Worm (Caenorhabditis elegans) whole organism, early embryonic: ENCODE measurements around the gene F14D2.15.

Experiments
- B0310.2 ChIP-seq: sonication (generic microtip); optimal IDR thresholded peaks from 2 replicates; lab custom pipeline; 2016; ENCODE audit warnings: mild to moderate bottlenecking, missing genetic modification characterization, missing compliant biosample characterization
- F13C5.2 ChIP-seq: sonication (generic microtip); optimal IDR thresholded peaks from 2 replicates; lab custom pipeline; 2017; ENCODE audit warnings: mild to moderate bottlenecking, missing genetic modification characterization, inconsistent platforms, missing compliant biosample characterization
- aly-1 ChIP-seq: sonication (generic microtip); optimal IDR thresholded peaks from 2 replicates; lab custom pipeline; 2016; ENCODE audit warnings: missing genetic modification characterization, missing compliant biosample characterization
- ama-1 ChIP-seq: fragments of 150-350 bp; optimal IDR thresholded peaks from 2 replicates; lab custom pipeline; 2014
- ceh-13 ChIP-seq: fragments of 200-800 bp; sonication (Bioruptor generic); optimal IDR thresholded peaks from 2 replicates; lab custom pipeline; 2018; ENCODE audit warnings: mild to moderate bottlenecking, missing genetic modification characterization, missing compliant biosample characterization
- ceh-36 ChIP-seq: sonication (generic microtip); optimal IDR thresholded peaks from 2 replicates; lab custom pipeline; 2016; ENCODE audit warnings: missing genetic modification characterization, inconsistent platforms, missing compliant biosample characterization
- ets-7 ChIP-seq: sonication (generic microtip); optimal IDR thresholded peaks from 2 replicates; lab custom pipeline; 2016; ENCODE audit warnings: missing genotype, missing genetic modification characterization, missing compliant biosample characterization
- flt-1 ChIP-seq: fragments of 200-800 bp; sonication (Bioruptor generic); IDR thresholded peaks from 2 replicates; pipeline ENCODE4 v1.3.6; 2022; ENCODE audit warnings: missing genetic modification characterization, missing compliant biosample characterization
- hmbx-1 ChIP-seq: sonication (generic microtip); optimal IDR thresholded peaks from 2 replicates; lab custom pipeline; 2016; ENCODE audit warnings: mild to moderate bottlenecking, missing genetic modification characterization, missing compliant biosample characterization
- hmg-4 ChIP-seq: fragments of 200-800 bp; sonication (Bioruptor generic); optimal IDR thresholded peaks from 2 replicates; lab custom pipeline; 2018; ENCODE audit warnings: mild to moderate bottlenecking, missing genetic modification characterization, missing compliant biosample characterization
- hnd-1 ChIP-seq: sonication (generic microtip); optimal IDR thresholded peaks from 2 replicates; lab custom pipeline; 2016; ENCODE audit warnings: missing genetic modification characterization, missing compliant biosample characterization
- pes-1 ChIP-seq: fragments of 200-800 bp; sonication (Bioruptor generic); IDR thresholded peaks from 2 replicates; pipeline ENCODE4 v1.3.6; 2022; ENCODE audit warnings: missing genetic modification reagents, missing genetic modification characterization, missing compliant biosample characterization
- scrt-1 ChIP-seq: fragments of 200-800 bp; sonication (Bioruptor generic); IDR thresholded peaks from 2 replicates; pipeline ENCODE4 v1.3.6; 2022; ENCODE audit warnings: missing genetic modification characterization, missing compliant biosample characterization
- sea-1 ChIP-seq: fragments of 200-800 bp; sonication (Bioruptor generic); conservative IDR thresholded peaks from 2 replicates; pipeline ENCODE4 v1.3.6; 2022; ENCODE audit warnings: missing genetic modification characterization, missing compliant biosample characterization
- tbx-11 ChIP-seq: fragments of 200-800 bp; sonication (Bioruptor generic); IDR thresholded peaks from 2 replicates; pipeline ENCODE4 v1.3.6; 2022; ENCODE audit warnings: missing genetic modification characterization, missing compliant biosample characterization
- tbx-37 ChIP-seq: fragments of 200-800 bp; sonication (Bioruptor generic); conservative IDR thresholded peaks from 2 replicates; pipeline ENCODE4 v1.3.6; 2022; ENCODE audit warnings: missing genetic modification reagents, missing genetic modification characterization, missing compliant biosample characterization
- tra-4 ChIP-seq: sonication (generic microtip); optimal IDR thresholded peaks from 2 replicates; lab custom pipeline; 2017; ENCODE audit warnings: missing genetic modification characterization, missing compliant biosample characterization

Gene F14D2.15

ce11 chrII:3343714-3344113, at the start of gene F14D2.15:
Gene F14D2.15 (minus strand): TSS chrII:3343814.
- no peak for TF ChIP-seq ets-7 (tag; lab: Kevin White, UChicago)
- no peak for TF ChIP-seq ceh-13 (GFP tag; lab: Kevin White, UChicago)
- TF ChIP-seq pes-1, result no peak
- TF ChIP-seq hnd-1 (tag; lab: Kevin White, UChicago), result no peak
- no peak for TF ChIP-seq scrt-1 (GFP tag; lab: Robert Waterston, UW)
- no peak for TF ChIP-seq hmbx-1
- no peak for TF ChIP-seq ama-1
- TF ChIP-seq F13C5.2 (tag; lab: Kevin White, UChicago), result no peak
- TF ChIP-seq sea-1, result no peak

DNA sequence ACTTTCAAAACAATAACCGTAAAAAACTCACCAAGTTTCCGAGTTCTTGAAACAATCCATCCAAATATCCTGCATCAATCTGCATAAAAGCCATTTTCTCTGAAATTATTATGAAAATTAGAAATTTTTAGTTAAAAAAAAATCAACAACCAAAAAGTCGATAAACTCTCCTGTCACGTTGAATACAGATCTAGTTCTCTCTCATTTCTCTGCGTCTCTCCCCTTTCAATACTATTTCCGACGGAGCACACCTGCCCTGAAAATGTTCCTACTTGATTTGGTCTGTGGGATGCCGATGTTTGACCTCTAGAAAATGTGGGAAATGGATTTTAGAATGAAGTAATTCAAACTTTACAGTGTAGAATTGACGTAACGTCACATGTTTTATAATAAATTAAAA, 43.9 kb upstream of the F14D2.15 start, which contains the start of gene T06D4.6:
Gene T06D4.6 (minus strand): TSS at position 101 of the 400 bp plus-strand sequence.
- TF ChIP-seq tbx-37, result no peak
- no peak for TF ChIP-seq ceh-13 (GFP tag; lab: Kevin White, UChicago)
- TF ChIP-seq ets-7 (tag; lab: Kevin White, UChicago), result no peak
- no peak for TF ChIP-seq sea-1
- TF ChIP-seq hmbx-1, result no peak

DNA sequence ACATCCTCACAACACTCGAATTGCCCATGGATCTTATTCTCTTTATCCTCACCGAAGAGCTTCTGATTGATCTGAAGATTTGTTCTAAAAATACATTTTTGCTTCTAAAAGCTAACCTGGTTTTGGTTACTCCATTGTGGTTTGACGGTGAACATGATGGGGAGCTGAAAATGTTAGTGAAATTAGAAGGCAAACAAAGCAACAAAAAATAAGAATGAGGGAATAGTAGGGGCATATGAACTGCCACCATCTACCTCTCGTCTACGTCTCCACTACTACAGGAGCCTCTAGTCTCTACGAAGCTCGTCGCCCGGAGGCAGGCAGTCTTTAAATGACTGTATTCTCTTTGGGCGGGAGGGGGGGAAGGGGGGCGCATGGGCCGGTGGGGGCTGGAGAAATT, 42.1 kb upstream of the F14D2.15 start, which contains the start of gene T06D4.2:
Gene T06D4.2 (minus strand): TSS at position 170 of the 400 bp plus-strand sequence.
- no peak for TF ChIP-seq ceh-13 (GFP tag; lab: Kevin White, UChicago)
- no peak for TF ChIP-seq ets-7 (tag; lab: Kevin White, UChicago)
- TF ChIP-seq hnd-1 (tag; lab: Kevin White, UChicago), result no peak
- no peak for TF ChIP-seq ceh-36 (tag; lab: Kevin White, UChicago)
- no peak for TF ChIP-seq aly-1 (tag; lab: Kevin White, UChicago)
- no peak for TF ChIP-seq tbx-11 (GFP tag; lab: Robert Waterston, UW)
- no peak for TF ChIP-seq hmg-4 (GFP tag; lab: Kevin White, UChicago)
- no peak for TF ChIP-seq scrt-1 (GFP tag; lab: Robert Waterston, UW)
- TF ChIP-seq F13C5.2 (tag; lab: Kevin White, UChicago), result no peak
- TF ChIP-seq hmbx-1, result no peak
- TF ChIP-seq tbx-37, result no peak
- TF ChIP-seq flt-1 (GFP tag; lab: Robert Waterston, UW), result no peak
- no peak for TF ChIP-seq pes-1
- no peak for TF ChIP-seq B0310.2 (tag; lab: Kevin White, UChicago)

DNA sequence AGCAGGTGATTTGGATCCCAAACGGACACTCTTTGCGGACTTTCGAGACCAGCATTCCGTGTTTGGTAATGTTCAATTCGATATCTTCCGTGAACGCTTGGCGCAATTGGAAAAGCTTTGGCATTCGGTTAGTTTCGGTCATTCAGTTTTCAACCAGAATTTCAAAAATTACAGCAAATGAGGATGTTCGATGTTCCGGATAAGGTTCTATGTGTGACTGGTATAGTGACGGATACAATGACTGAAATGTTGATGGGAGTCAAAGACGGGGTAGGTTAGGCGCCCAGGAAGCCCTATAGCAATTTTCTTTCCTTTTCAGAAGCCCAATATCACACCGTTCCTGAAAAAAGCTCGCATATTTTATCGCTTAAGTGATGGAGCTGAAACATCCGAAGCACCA, 39.5 kb upstream of the F14D2.15 start:
- TF ChIP-seq aly-1 (tag; lab: Kevin White, UChicago), result no peak

- TF ChIP-seq F13C5.2 (tag; lab: Kevin White, UChicago) (no peak), tbx-11 (GFP tag; lab: Robert Waterston, UW) (no peak), ceh-36 (tag; lab: Kevin White, UChicago) (no peak), scrt-1 (GFP tag; lab: Robert Waterston, UW) (no peak), hmbx-1 (no peak), ceh-13 (GFP tag; lab: Kevin White, UChicago) (no peak), aly-1 (tag; lab: Kevin White, UChicago) (no peak), B0310.2 (tag; lab: Kevin White, UChicago) (no peak), tra-4 (tag; lab: Kevin White, UChicago) (no peak), pes-1 (no peak), sea-1 (no peak)
Observed at ce11 chrII:3381510-3381909, 37.9 kb upstream of the F14D2.15 start, which contains the start of gene T06D4.1. Gene T06D4.1 (plus strand): TSS chrII:3381830.

ce11 chrII:3378275-3378674, 34.7 kb upstream of the F14D2.15 start, which contains the start of gene Y49F6C.2:
Gene Y49F6C.2 (plus strand): TSS chrII:3378575.
- TF ChIP-seq ets-7 (tag; lab: Kevin White, UChicago), result no peak
- TF ChIP-seq hnd-1 (tag; lab: Kevin White, UChicago), result no peak
- TF ChIP-seq tbx-11 (GFP tag; lab: Robert Waterston, UW), result no peak
- TF ChIP-seq flt-1 (GFP tag; lab: Robert Waterston, UW), result no peak
- TF ChIP-seq F13C5.2 (tag; lab: Kevin White, UChicago), result no peak
- no peak for TF ChIP-seq sea-1
- TF ChIP-seq aly-1 (tag; lab: Kevin White, UChicago), result no peak
- TF ChIP-seq ama-1, result no peak
- no peak for TF ChIP-seq scrt-1 (GFP tag; lab: Robert Waterston, UW)

ce11 chrII:3376789-3377188, 33.2 kb upstream of the F14D2.15 start, which contains the start of gene bath-9:
Gene bath-9 (plus strand): TSS chrII:3377089.
- TF ChIP-seq ets-7 (tag; lab: Kevin White, UChicago) (no peak), B0310.2 (tag; lab: Kevin White, UChicago) (no peak), ama-1 (no peak), flt-1 (GFP tag; lab: Robert Waterston, UW) (no peak), tra-4 (tag; lab: Kevin White, UChicago) (no peak), F13C5.2 (tag; lab: Kevin White, UChicago) (no peak), sea-1 (no peak), hmg-4 (GFP tag; lab: Kevin White, UChicago) (no peak), tbx-11 (GFP tag; lab: Robert Waterston, UW) (no peak), ceh-36 (tag; lab: Kevin White, UChicago) (no peak), tbx-37 (no peak), hnd-1 (tag; lab: Kevin White, UChicago) (no peak), ceh-13 (GFP tag; lab: Kevin White, UChicago) (no peak), hmbx-1 (no peak)

DNA sequence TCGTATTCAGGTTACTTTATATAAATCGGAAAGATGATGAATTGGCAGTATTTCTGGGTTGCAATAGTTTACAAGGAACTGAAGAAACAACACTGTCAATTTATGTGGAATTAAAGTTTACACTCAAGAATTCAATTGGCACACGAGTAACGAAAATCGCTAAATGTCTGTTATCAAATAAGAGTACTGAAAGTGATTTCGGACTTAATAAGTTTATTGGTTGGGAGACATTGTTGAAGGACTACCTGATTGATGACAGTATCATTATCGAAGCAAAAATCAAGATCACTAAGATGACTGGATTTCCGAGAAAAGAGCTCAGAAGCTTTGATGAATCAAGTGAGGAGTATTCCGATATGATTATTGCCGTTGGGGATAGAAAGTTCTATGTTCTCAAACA, 31.7 kb upstream of the F14D2.15 start:
- TF ChIP-seq tra-4 (tag; lab: Kevin White, UChicago) (no peak), aly-1 (tag; lab: Kevin White, UChicago) (no peak), ama-1 (no peak), tbx-37 (no peak), sea-1 (no peak), tbx-11 (GFP tag; lab: Robert Waterston, UW) (no peak), ets-7 (tag; lab: Kevin White, UChicago) (no peak), ceh-36 (tag; lab: Kevin White, UChicago) (no peak), hnd-1 (tag; lab: Kevin White, UChicago) (no peak), B0310.2 (tag; lab: Kevin White, UChicago) (no peak), F13C5.2 (tag; lab: Kevin White, UChicago) (no peak), hmg-4 (GFP tag; lab: Kevin White, UChicago) (no peak), pes-1 (no peak), flt-1 (GFP tag; lab: Robert Waterston, UW) (no peak), ceh-13 (GFP tag; lab: Kevin White, UChicago) (no peak), hmbx-1 (no peak), scrt-1 (GFP tag; lab: Robert Waterston, UW) (no peak)
